Fruit fly (Drosophila melanogaster): Measurements from ENCODE around the gene CG14823.

DNA sequence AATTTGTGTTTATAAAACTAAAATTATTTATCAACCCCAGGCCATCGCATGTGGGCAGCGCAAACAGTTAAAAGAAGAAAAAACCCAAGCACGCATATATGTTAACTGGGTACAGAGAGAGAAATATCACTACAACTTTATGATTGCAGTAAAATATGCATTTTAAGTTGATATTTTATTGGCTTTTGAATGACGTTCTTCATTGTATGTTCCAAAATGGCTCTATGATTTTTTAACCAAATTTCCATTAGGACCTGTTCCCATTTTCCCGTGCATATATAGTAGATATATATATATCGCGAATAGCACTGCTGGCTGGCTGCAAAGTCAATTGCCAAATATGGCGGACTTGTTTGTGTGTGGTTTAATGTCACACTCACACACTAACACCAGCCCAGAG lies 30.4 kb downstream of the CG14823 start:
- no peak for TF ChIP-seq usp (GFP tag; optimal IDR thresholded peaks at IDR 0.05)
- no peak for TF ChIP-seq pan (optimal IDR thresholded peaks at IDR 0.05)
- no peak for TF ChIP-seq psq (optimal IDR thresholded peaks at IDR 0.05)
- no peak for TF ChIP-seq EcR (GFP tag; optimal IDR thresholded peaks at IDR 0.05)
- TF ChIP-seq CG8478 (optimal IDR thresholded peaks at IDR 0.05) = no peak
